Worm (Caenorhabditis elegans): Measurements from ENCODE around the gene srz-70.
A peak's percentile ranks its signal among the peaks of the same experiment; 100 is the strongest.

The srz-70 gene

ce11 chrIV:3524584-3525020 lies 45.8 kb upstream of the srz-70 start:
- TF ChIP-seq ahr-1 (tag; optimal IDR thresholded peaks at IDR 0.05) (no peak), C38D4.7 (GFP tag; optimal IDR thresholded peaks at IDR 0.05) (peak; percentile 72), eyg-1 (tag; optimal IDR thresholded peaks at IDR 0.05) (peak; percentile 65), dmd-4 (tag; optimal IDR thresholded peaks at IDR 0.05; ENCODE audit: borderline replicate concordance) (peak; percentile 51), hlh-30 (tag; optimal IDR thresholded peaks at IDR 0.05; ENCODE audit: insufficient read depth) (no peak), rnt-1 (tag; optimal IDR thresholded peaks at IDR 0.05) (peak; percentile 52), sdc-2 (tag; optimal IDR thresholded peaks at IDR 0.05) (peak; percentile 56), ceh-6 (GFP tag; optimal IDR thresholded peaks at IDR 0.05) (peak; percentile 80), unc-55 (GFP tag; optimal IDR thresholded peaks at IDR 0.05) (no peak), Y22D7AL.16 (tag; optimal IDR thresholded peaks at IDR 0.05) (peak; percentile 64), nfya-1 (tag; optimal IDR thresholded peaks at IDR 0.05) (peak; percentile 43), dve-1 (tag; optimal IDR thresholded peaks at IDR 0.05) (peak; percentile 49), ets-4 (tag; optimal IDR thresholded peaks at IDR 0.05) (no peak), nhr-232 (tag; optimal IDR thresholded peaks at IDR 0.05) (peak; percentile 76), elt-2 (tag; optimal IDR thresholded peaks at IDR 0.05) (peak; percentile 64), pros-1 (tag; optimal IDR thresholded peaks at IDR 0.05) (no peak), lim-6 (tag; optimal IDR thresholded peaks at IDR 0.05) (no peak), pag-3 (tag; optimal IDR thresholded peaks at IDR 0.05; ENCODE audit: borderline replicate concordance) (no peak), gmeb-2 (tag; optimal IDR thresholded peaks at IDR 0.05) (peak; percentile 61), ceh-2 (tag; optimal IDR thresholded peaks at IDR 0.05) (peak; percentile 54), pax-1 (tag; optimal IDR thresholded peaks at IDR 0.05) (no peak), lin-11 (tag; optimal IDR thresholded peaks at IDR 0.05) (peak; percentile 60), pha-4 (tag; optimal IDR thresholded peaks at IDR 0.05) (no peak), syd-9 (tag; optimal IDR thresholded peaks at IDR 0.05) (peak; percentile 81), K02D7.2 (tag; optimal IDR thresholded peaks at IDR 0.05) (peak; percentile 58), ceh-31 (tag; optimal IDR thresholded peaks at IDR 0.05) (peak; percentile 40), tbx-2 (tag; optimal IDR thresholded peaks at IDR 0.05) (peak; percentile 76), ceh-48 (tag; optimal IDR thresholded peaks at IDR 0.05) (peak; percentile 34), hlh-6 (tag; optimal IDR thresholded peaks at IDR 0.05) (peak; percentile 79), pqm-1 (tag; optimal IDR thresholded peaks at IDR 0.05) (peak; percentile 34), che-1 (tag; optimal IDR thresholded peaks at IDR 0.05) (peak; percentile 72), ceh-34 (tag; optimal IDR thresholded peaks at IDR 0.05) (peak; percentile 66), nhr-11 (tag; optimal IDR thresholded peaks at IDR 0.05) (no peak), ceh-14 (tag; optimal IDR thresholded peaks at IDR 0.05) (peak; percentile 74), unc-86 (tag; optimal IDR thresholded peaks at IDR 0.05) (peak; percentile 64), tbx-7 (tag; optimal IDR thresholded peaks at IDR 0.05) (peak; percentile 30), ttx-3 (tag; optimal IDR thresholded peaks at IDR 0.05) (peak; percentile 76), zip-5 (tag; optimal IDR thresholded peaks at IDR 0.05) (peak; percentile 53), hlh-15 (tag; optimal IDR thresholded peaks at IDR 0.05) (peak; percentile 23), F13H6.1 (tag; optimal IDR thresholded peaks at IDR 0.05) (peak; percentile 50), ama-1 (optimal IDR thresholded peaks at IDR 0.05) (no peak), ref-2 (tag; optimal IDR thresholded peaks at IDR 0.05) (peak; percentile 58), T23F11.4 (GFP tag; optimal IDR thresholded peaks at IDR 0.05) (peak; percentile 62), fkh-10 (GFP tag; optimal IDR thresholded peaks at IDR 0.05) (peak; percentile 6), pha-2 (tag; optimal IDR thresholded peaks at IDR 0.05) (peak; percentile 63), ceh-45 (GFP tag; IDR thresholded peaks at IDR 0.05) (peak; percentile 77; the same call in 1 of the 2 replicates), ceh-30 (tag; optimal IDR thresholded peaks at IDR 0.05) (peak; percentile 19), npax-4 (tag; optimal IDR thresholded peaks at IDR 0.05) (peak; percentile 32), ceh-22 (tag; optimal IDR thresholded peaks at IDR 0.05) (no peak), sox-2 (GFP tag; IDR thresholded peaks at IDR 0.05) (peak; percentile 14; the same call in 1 of the 2 replicates), fax-1 (tag; optimal IDR thresholded peaks at IDR 0.05) (peak; percentile 60), ztf-16 (tag; optimal IDR thresholded peaks at IDR 0.05) (peak; percentile 76), K09A11.1 (tag; optimal IDR thresholded peaks at IDR 0.05; ENCODE audit: insufficient read depth) (peak; percentile 22), mec-3 (tag; optimal IDR thresholded peaks at IDR 0.05; ENCODE audit: borderline replicate concordance) (peak; percentile 3)
